Worm (Caenorhabditis elegans) whole organism, L1 larva: Measurements from ENCODE around the gene Y49A3A.3.
"Not testable (repeated sequence)": the region's sequence is repeated elsewhere in the genome, so short reads cannot be mapped to it uniquely, and the experiment has no call there.

Source experiments
- egl-27 ChIP-seq, 2 experiments: fragments of 150-350 bp in 1 of 2; sonication (generic microtip); optimal IDR thresholded peaks; 3 replicates each; lab custom pipeline; 2017 to 2018; ENCODE audit warnings: missing biosample characterization in 2 of 2, missing genetic modification characterization in 2 of 2, missing genetic modification reagents in 2 of 2
- fkh-4 ChIP-seq: sonication (generic microtip); optimal IDR thresholded peaks from 2 replicates; lab custom pipeline; 2016; ENCODE audit warnings: missing compliant biosample characterization, missing genetic modification characterization, borderline replicate concordance
- nhr-11 ChIP-seq: fragments of 150-350 bp; optimal IDR thresholded peaks from 2 replicates; lab custom pipeline; 2014; ENCODE audit warnings: missing biosample characterization, missing genetic modification characterization
- swsn-7 ChIP-seq: sonication (generic microtip); optimal IDR thresholded peaks from 2 replicates; lab custom pipeline; 2016; ENCODE audit warnings: missing genetic modification characterization, missing compliant biosample characterization
- unc-62 ChIP-seq: fragments of 150-350 bp; optimal IDR thresholded peaks from 2 replicates; lab custom pipeline; 2014; ENCODE audit warnings: missing biosample characterization, missing genetic modification reagents, missing genetic modification characterization
- zag-1 ChIP-seq: fragments of 150-350 bp; optimal IDR thresholded peaks from 2 replicates; lab custom pipeline; 2014; ENCODE audit warnings: missing biosample characterization, missing genetic modification characterization

- not testable (repeated sequence) for TF ChIP-seq egl-27 (tag; optimal IDR thresholded peaks at IDR 0.05; lab: Kevin White, UChicago); zag-1 (tag; lab: Kevin White, UChicago); nhr-11 (tag; lab: Kevin White, UChicago); unc-62 (GFP tag; lab: Kevin White, UChicago); fkh-4; swsn-7 (tag; lab: Kevin White, UChicago)
Measured at ce11 chrV:14309632-14310031, 44.6 kb upstream of the Y49A3A.3 start, which contains the start of gene F14D7.14.
